Worm (Caenorhabditis elegans): ENCODE measurements around the gene sprp-4.

sprp-4 gene

ce11 chrX:8879349-8879748 is 25.9 kb upstream of the sprp-4 start, which contains the start of gene C06E2.2:
Gene C06E2.2, plus strand, starts transcription at chrX:8879649.
- no peak for TF ChIP-seq M03D4.4 (tag; optimal IDR thresholded peaks at IDR 0.05)
- TF ChIP-seq zip-8 (tag; optimal IDR thresholded peaks at IDR 0.05): no peak
- TF ChIP-seq unc-39 (tag; optimal IDR thresholded peaks at IDR 0.05): no peak
- TF ChIP-seq mep-1 (tag; optimal IDR thresholded peaks at IDR 0.05): no peak
- TF ChIP-seq ham-2 (GFP tag; optimal IDR thresholded peaks at IDR 0.05): no peak
- no peak for TF ChIP-seq lin-13 (tag; optimal IDR thresholded peaks at IDR 0.05)
- TF ChIP-seq tbx-8 (GFP tag; optimal IDR thresholded peaks at IDR 0.05): no peak
- TF ChIP-seq ceh-39 (tag; optimal IDR thresholded peaks at IDR 0.05): no peak
- no peak for TF ChIP-seq nhr-2 (tag; optimal IDR thresholded peaks at IDR 0.05)
- TF ChIP-seq lsy-2 (tag; optimal IDR thresholded peaks at IDR 0.05): no peak
- TF ChIP-seq unc-62 (GFP tag; optimal IDR thresholded peaks at IDR 0.05): no peak
- no peak for TF ChIP-seq unc-120 (tag; optimal IDR thresholded peaks at IDR 0.05; ENCODE audit: poor library complexity, severe bottlenecking)
- TF ChIP-seq sptf-1 (tag; optimal IDR thresholded peaks at IDR 0.05): no peak
- TF ChIP-seq hlh-1 (tag; optimal IDR thresholded peaks at IDR 0.05): no peak
- no peak for TF ChIP-seq snpc-4 (tag; optimal IDR thresholded peaks at IDR 0.05)

DNA sequence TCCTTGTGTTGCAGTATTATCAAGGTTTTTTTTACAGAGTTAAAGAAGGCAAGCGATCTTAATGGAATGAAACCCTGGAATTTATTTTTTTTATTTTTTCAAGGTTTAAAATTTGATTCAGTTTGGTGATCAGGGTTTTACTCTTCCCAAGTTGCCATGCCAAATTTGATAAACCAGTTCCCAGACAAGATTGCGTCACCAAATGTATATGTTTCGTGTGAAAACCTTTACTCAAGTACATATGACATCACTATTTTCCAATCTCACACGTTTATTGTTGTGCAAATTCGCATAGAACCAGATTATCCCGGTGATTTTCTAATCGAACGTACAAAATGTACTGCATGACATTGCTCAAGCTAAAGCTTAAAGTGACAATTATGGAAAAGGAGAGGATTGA is 25.3 kb upstream of the sprp-4 start:
- TF ChIP-seq nhr-12 (tag; optimal IDR thresholded peaks at IDR 0.05): no peak
- peak; percentile 89 for TF ChIP-seq zip-8 (tag; optimal IDR thresholded peaks at IDR 0.05)
- no peak for TF ChIP-seq tbx-8 (GFP tag; optimal IDR thresholded peaks at IDR 0.05)
- TF ChIP-seq unc-120 (tag; optimal IDR thresholded peaks at IDR 0.05; ENCODE audit: poor library complexity, severe bottlenecking): no peak
- no peak for TF ChIP-seq nhr-237 (tag; optimal IDR thresholded peaks at IDR 0.05)
- TF ChIP-seq nhr-28 (tag; optimal IDR thresholded peaks at IDR 0.05): no peak

DNA sequence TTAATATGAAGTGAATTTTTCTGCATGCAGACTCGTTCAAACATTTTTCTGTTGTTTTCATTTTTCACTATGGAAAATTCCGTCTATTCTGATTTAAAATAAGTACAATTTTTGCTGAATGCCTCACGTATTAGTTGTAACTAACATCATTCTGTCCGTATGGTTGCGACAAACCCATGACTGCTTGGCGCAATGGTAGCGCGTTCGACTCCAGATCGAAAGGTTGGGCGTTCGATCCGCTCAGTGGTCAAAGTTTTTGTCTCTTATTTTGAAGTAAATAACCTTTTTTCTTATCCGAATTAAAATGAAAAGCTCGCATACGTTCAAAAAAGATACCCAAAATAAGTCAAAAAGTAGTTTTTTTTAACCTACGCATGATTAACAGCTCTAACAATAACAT is 23.7 kb upstream of the sprp-4 start:
- no peak for TF ChIP-seq unc-62 (GFP tag; optimal IDR thresholded peaks at IDR 0.05)
- TF ChIP-seq ztf-11 (tag; optimal IDR thresholded peaks at IDR 0.05): no peak
- TF ChIP-seq M03D4.4 (tag; optimal IDR thresholded peaks at IDR 0.05): no peak
- TF ChIP-seq nhr-237 (tag; optimal IDR thresholded peaks at IDR 0.05): no peak
- no peak for TF ChIP-seq ceh-83 (GFP tag; optimal IDR thresholded peaks at IDR 0.05)
- TF ChIP-seq nhr-12 (tag; optimal IDR thresholded peaks at IDR 0.05): no peak

DNA sequence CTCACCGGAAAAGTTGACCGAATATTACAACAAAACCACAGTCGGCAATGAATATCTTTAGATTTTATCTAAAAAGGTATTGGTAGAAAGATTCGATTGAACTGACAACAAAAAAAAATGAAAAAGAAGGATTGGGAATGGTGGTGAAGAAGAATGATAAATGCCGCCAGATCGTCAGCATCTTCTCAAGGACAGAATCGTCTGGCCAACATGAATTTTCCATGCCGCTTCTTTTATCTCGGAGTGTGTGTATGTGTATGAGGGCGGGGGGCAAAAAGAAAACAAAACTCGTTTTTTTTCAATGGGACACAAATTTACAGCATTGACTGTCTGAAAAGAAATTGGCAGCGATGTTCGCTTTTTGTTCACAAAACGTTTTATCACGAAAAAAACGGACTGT is 22.4 kb upstream of the sprp-4 start:
- no peak for TF ChIP-seq tbx-8 (GFP tag; optimal IDR thresholded peaks at IDR 0.05)
- no peak for TF ChIP-seq ham-2 (GFP tag; optimal IDR thresholded peaks at IDR 0.05)
- no peak for TF ChIP-seq unc-120 (tag; optimal IDR thresholded peaks at IDR 0.05; ENCODE audit: poor library complexity, severe bottlenecking)
- TF ChIP-seq blmp-1 (tag; optimal IDR thresholded peaks at IDR 0.05): no peak
- TF ChIP-seq sem-2 (GFP tag; optimal IDR thresholded peaks at IDR 0.05): no peak

- no peak for TF ChIP-seq nhr-12 (tag; optimal IDR thresholded peaks at IDR 0.05)
- TF ChIP-seq unc-62 (GFP tag; optimal IDR thresholded peaks at IDR 0.05): no peak
Measured at ce11 chrX:8874748-8875147, 21.3 kb upstream of the sprp-4 start, which contains the start of gene C06E2.1. Gene C06E2.1, minus strand, starts transcription at chrX:8874848.

DNA sequence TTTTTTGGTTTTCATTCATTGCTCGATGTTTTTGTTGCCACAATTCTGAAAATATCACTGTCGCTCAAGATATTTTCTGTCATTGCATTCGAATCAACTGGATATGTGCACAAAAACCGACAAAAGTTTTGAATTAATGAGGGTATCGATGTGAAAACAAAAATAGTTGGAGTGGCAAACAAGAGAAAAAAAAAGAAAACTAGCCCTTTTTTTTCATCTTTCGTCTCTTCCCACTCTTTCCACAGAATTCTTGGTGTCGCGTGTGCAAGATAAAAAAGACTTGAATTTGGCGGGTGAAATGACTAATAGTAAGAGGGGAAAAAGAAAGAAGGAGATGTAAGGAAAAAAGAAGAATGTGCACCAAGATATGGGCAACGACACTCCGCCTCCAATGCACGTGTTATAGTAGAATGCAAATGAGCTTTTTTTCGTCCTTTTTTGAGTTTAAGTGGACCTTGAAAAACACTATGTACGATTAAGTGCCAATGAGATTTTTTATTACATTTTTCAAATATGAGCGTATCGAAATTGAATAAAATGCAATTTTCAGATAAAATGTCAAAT is 15.8 kb upstream of the sprp-4 start, which contains the start of the genes ubc-22 and ubc-21:
Gene ubc-22, minus strand, starts transcription at position 51 of the 564 bp plus-strand sequence.
Gene ubc-21, plus strand, starts transcription at position 514 of the 564 bp plus-strand sequence.
- TF ChIP-seq zip-8 (tag; optimal IDR thresholded peaks at IDR 0.05) (no peak), unc-62 (GFP tag; optimal IDR thresholded peaks at IDR 0.05) (no peak), lin-13 (tag; optimal IDR thresholded peaks at IDR 0.05) (no peak), nhr-76 (tag; optimal IDR thresholded peaks at IDR 0.05) (no peak), cnd-1 (tag; optimal IDR thresholded peaks at IDR 0.05) (no peak), blmp-1 (tag; optimal IDR thresholded peaks at IDR 0.05) (no peak), ham-2 (GFP tag; optimal IDR thresholded peaks at IDR 0.05) (no peak), unc-120 (tag; optimal IDR thresholded peaks at IDR 0.05; ENCODE audit: poor library complexity, severe bottlenecking) (no peak), nhr-2 (tag; optimal IDR thresholded peaks at IDR 0.05) (no peak)

DNA sequence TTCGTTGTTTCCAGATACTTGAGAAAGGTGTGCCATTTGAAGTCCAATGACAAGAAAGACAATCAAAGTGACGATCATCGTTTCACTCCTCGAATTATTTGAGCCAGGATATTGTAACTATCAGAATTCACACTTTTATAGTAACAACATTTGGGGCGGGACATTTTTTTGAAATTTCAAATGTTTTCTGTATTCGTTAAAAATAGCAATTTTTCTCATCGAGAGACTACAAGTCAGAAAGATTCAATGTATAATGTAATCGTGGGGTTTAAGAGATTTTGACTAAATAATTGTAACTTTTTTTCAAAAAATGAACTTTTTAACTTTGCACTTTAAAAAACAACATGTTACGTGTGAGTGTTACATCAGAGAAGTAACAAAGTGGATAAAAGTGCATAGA is 13.1 kb upstream of the sprp-4 start, which contains the start of gene ins-9:
Gene ins-9, minus strand, starts transcription at position 101 of the 400 bp plus-strand sequence.
- TF ChIP-seq ceh-43 (GFP tag; optimal IDR thresholded peaks at IDR 0.05) (no peak), cnd-1 (tag; optimal IDR thresholded peaks at IDR 0.05) (no peak), mls-2 (tag; optimal IDR thresholded peaks at IDR 0.05) (no peak), tbx-8 (GFP tag; optimal IDR thresholded peaks at IDR 0.05) (no peak)

Measured in whole organism, mixed stage, embryonic.